Worm (Caenorhabditis elegans): Measurements from ENCODE around the gene F25D1.5.

DNA sequence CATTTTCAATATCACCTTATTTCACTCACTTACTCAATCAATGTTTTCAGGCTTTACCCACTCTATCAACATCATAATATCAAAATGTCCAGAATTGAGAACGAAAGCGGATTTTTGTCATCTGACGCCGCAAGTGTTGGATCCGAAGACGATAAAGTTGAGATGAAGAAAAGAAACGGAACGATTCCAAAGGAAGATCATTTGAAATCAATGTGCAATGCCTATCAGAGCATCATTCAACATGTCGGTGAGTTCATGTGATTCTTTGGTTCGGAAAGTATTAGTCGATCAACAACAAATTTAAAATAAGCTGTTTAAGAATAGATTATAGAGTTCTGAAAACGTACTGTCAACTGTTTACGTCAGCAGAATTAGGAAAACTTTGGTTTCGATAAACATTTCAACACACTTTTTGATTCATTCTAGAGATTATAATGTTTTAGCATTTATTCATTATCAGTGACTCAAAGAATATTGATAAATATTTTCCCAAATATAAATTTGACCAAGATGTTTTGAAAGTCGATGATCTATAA, 18.3 kb upstream of the F25D1.5 start, which contains the start of gene cat-4:
- no peak for TF ChIP-seq lin-13 (GFP tag; optimal IDR thresholded peaks at IDR 0.05)
- TF ChIP-seq nhr-11 (tag; optimal IDR thresholded peaks at IDR 0.05): no peak
- no peak for TF ChIP-seq fkh-10 (GFP tag; optimal IDR thresholded peaks at IDR 0.05)
- TF ChIP-seq ztf-11 (tag; optimal IDR thresholded peaks at IDR 0.05): no peak
- TF ChIP-seq fos-1 (tag; optimal IDR thresholded peaks at IDR 0.05): no peak
- TF ChIP-seq C34B4.2 (tag; optimal IDR thresholded peaks at IDR 0.05): no peak
- TF ChIP-seq xbp-1 (tag; optimal IDR thresholded peaks at IDR 0.05): no peak
- no peak for TF ChIP-seq pqm-1 (tag; optimal IDR thresholded peaks at IDR 0.05)
- no peak for TF ChIP-seq lin-35 (GFP tag; optimal IDR thresholded peaks at IDR 0.05)
